Worm (Caenorhabditis elegans) whole organism, early embryonic: Measurements from ENCODE around the gene F15H10.9.

Experiments used
- F13C5.2 ChIP-seq: sonication (generic microtip); optimal IDR thresholded peaks from 2 replicates; lab custom pipeline; 2017; ENCODE audit warnings: mild to moderate bottlenecking, missing genetic modification characterization, inconsistent platforms, missing compliant biosample characterization
- aly-1 ChIP-seq: sonication (generic microtip); optimal IDR thresholded peaks from 2 replicates; lab custom pipeline; 2016; ENCODE audit warnings: missing genetic modification characterization, missing compliant biosample characterization
- ama-1 ChIP-seq: fragments of 150-350 bp; optimal IDR thresholded peaks from 2 replicates; lab custom pipeline; 2014
- ceh-13 ChIP-seq: fragments of 200-800 bp; sonication (Bioruptor generic); optimal IDR thresholded peaks from 2 replicates; lab custom pipeline; 2018; ENCODE audit warnings: mild to moderate bottlenecking, missing genetic modification characterization, missing compliant biosample characterization
- ceh-36 ChIP-seq: sonication (generic microtip); optimal IDR thresholded peaks from 2 replicates; lab custom pipeline; 2016; ENCODE audit warnings: missing genetic modification characterization, inconsistent platforms, missing compliant biosample characterization
- ets-7 ChIP-seq: sonication (generic microtip); optimal IDR thresholded peaks from 2 replicates; lab custom pipeline; 2016; ENCODE audit warnings: missing genotype, missing genetic modification characterization, missing compliant biosample characterization
- flt-1 ChIP-seq: fragments of 200-800 bp; sonication (Bioruptor generic); IDR thresholded peaks from 2 replicates; pipeline ENCODE4 v1.3.6; 2022; ENCODE audit warnings: missing genetic modification characterization, missing compliant biosample characterization
- hmg-4 ChIP-seq: fragments of 200-800 bp; sonication (Bioruptor generic); optimal IDR thresholded peaks from 2 replicates; lab custom pipeline; 2018; ENCODE audit warnings: mild to moderate bottlenecking, missing genetic modification characterization, missing compliant biosample characterization
- hnd-1 ChIP-seq: sonication (generic microtip); optimal IDR thresholded peaks from 2 replicates; lab custom pipeline; 2016; ENCODE audit warnings: missing genetic modification characterization, missing compliant biosample characterization
- pes-1 ChIP-seq: fragments of 200-800 bp; sonication (Bioruptor generic); IDR thresholded peaks from 2 replicates; pipeline ENCODE4 v1.3.6; 2022; ENCODE audit warnings: missing genetic modification reagents, missing genetic modification characterization, missing compliant biosample characterization
- scrt-1 ChIP-seq: fragments of 200-800 bp; sonication (Bioruptor generic); IDR thresholded peaks from 2 replicates; pipeline ENCODE4 v1.3.6; 2022; ENCODE audit warnings: missing genetic modification characterization, missing compliant biosample characterization
- tbx-37 ChIP-seq: fragments of 200-800 bp; sonication (Bioruptor generic); conservative IDR thresholded peaks from 2 replicates; pipeline ENCODE4 v1.3.6; 2022; ENCODE audit warnings: missing genetic modification reagents, missing genetic modification characterization, missing compliant biosample characterization
- tra-4 ChIP-seq: sonication (generic microtip); optimal IDR thresholded peaks from 2 replicates; lab custom pipeline; 2017; ENCODE audit warnings: missing genetic modification characterization, missing compliant biosample characterization

ce11 chrV:10441135-10442024, 26.9 kb upstream of the F15H10.9 start, which contains the start of gene pap-1:
- TF ChIP-seq ama-1 (lab: Kevin White, UChicago) (no peak), flt-1 (no peak), tra-4 (tag; lab: Kevin White, UChicago) (no peak), hmg-4 (GFP tag; lab: Kevin White, UChicago) (no peak), pes-1 (GFP tag; lab: Robert Waterston, UW) (no peak), ceh-36 (tag; lab: Kevin White, UChicago) (no peak), scrt-1 (GFP tag; lab: Robert Waterston, UW) (no peak), F13C5.2 (tag; lab: Kevin White, UChicago) (no peak), ets-7 (tag; lab: Kevin White, UChicago) (no peak), tbx-37 (no peak), aly-1 (tag; lab: Kevin White, UChicago) (no peak), ceh-13 (GFP tag; lab: Kevin White, UChicago) (no peak), hnd-1 (no peak)
